Fruit fly (Drosophila melanogaster) whole organism, embryonic: Measurements from ENCODE around the gene Pa1.

Source experiments
- Ada2b ChIP-seq: fragments of 200-800 bp; sonication (Bioruptor generic); IDR thresholded peaks from 2 replicates; pipeline ENCODE4 v1.3.6; 2022; ENCODE audit warnings: missing biosample characterization, missing genetic modification characterization
- BEAF-32 ChIP-seq: fragments of 200-800 bp; sonication (Bioruptor generic); optimal IDR thresholded peaks from 3 replicates; lab custom pipeline; 2017; ENCODE audit warnings: missing biosample characterization, missing genetic modification characterization, mild to moderate bottlenecking, moderate library complexity, missing genetic modification reagents
- Bdp1 ChIP-seq: fragments of 200-800 bp; sonication (Bioruptor generic); optimal IDR thresholded peaks from 3 replicates; lab custom pipeline; 2016; ENCODE audit warnings: missing biosample characterization, missing genetic modification characterization
- CG10147 ChIP-seq: fragments of 200-800 bp; sonication (Bioruptor generic); optimal IDR thresholded peaks from 2 replicates; lab custom pipeline; 2019; ENCODE audit warnings: missing biosample characterization, mild to moderate bottlenecking, missing genetic modification characterization, moderate library complexity
- CG10565 ChIP-seq: fragments of 200-800 bp; sonication (Bioruptor generic); optimal IDR thresholded peaks from 3 replicates; lab custom pipeline; 2016; ENCODE audit warnings: missing biosample characterization, mild to moderate bottlenecking, missing genetic modification characterization
- CG11504 ChIP-seq: fragments of 200-800 bp; sonication (Bioruptor generic); optimal IDR thresholded peaks from 3 replicates; lab custom pipeline; 2019; ENCODE audit warnings: missing biosample characterization, mild to moderate bottlenecking, missing genetic modification characterization, moderate library complexity
- CG11560 ChIP-seq: fragments of 200-800 bp; sonication (Bioruptor generic); IDR thresholded peaks from 3 replicates; pipeline ENCODE4 v1.3.6; 2022; ENCODE audit warnings: missing biosample characterization, missing genetic modification characterization
- CG12391 ChIP-seq: fragments of 200-800 bp; sonication (Bioruptor generic); optimal IDR thresholded peaks from 3 replicates; lab custom pipeline; 2018; ENCODE audit warnings: missing biosample characterization, mild to moderate bottlenecking, missing genetic modification characterization, moderate library complexity
- CG13296 ChIP-seq: fragments of 200-800 bp; sonication (Bioruptor generic); optimal IDR thresholded peaks from 3 replicates; lab custom pipeline; 2018; ENCODE audit warnings: missing biosample characterization, mild to moderate bottlenecking, missing genetic modification characterization
- CG13775 ChIP-seq: fragments of 200-800 bp; sonication (Bioruptor generic); optimal IDR thresholded peaks from 3 replicates; lab custom pipeline; 2017; ENCODE audit warnings: missing biosample characterization, mild to moderate bottlenecking, missing genetic modification characterization
- CG1603 ChIP-seq: fragments of 200-800 bp; sonication (Bioruptor generic); optimal IDR thresholded peaks from 2 replicates; lab custom pipeline; 2019; ENCODE audit warnings: missing biosample characterization, mild to moderate bottlenecking, missing genetic modification characterization, moderate library complexity
- CG18262 ChIP-seq: fragments of 200-800 bp; optimal IDR thresholded peaks from 3 replicates; lab custom pipeline; 2019; ENCODE audit warnings: missing biosample characterization, mild to moderate bottlenecking, missing genetic modification characterization, moderate library complexity
- CG18764 ChIP-seq: fragments of 200-800 bp; sonication (Bioruptor generic); optimal IDR thresholded peaks from 3 replicates; lab custom pipeline; 2016; ENCODE audit warnings: missing biosample characterization, missing genetic modification characterization
- CG2678 ChIP-seq: fragments of 200-800 bp; sonication (Bioruptor generic); optimal IDR thresholded peaks from 3 replicates; lab custom pipeline; 2019; ENCODE audit warnings: missing biosample characterization, mild to moderate bottlenecking, missing genetic modification characterization, moderate library complexity
- CG34422 ChIP-seq: fragments of 200-800 bp; sonication (Bioruptor generic); IDR thresholded peaks from 3 replicates; pipeline ENCODE4 v1.3.6; 2022; ENCODE audit warnings: missing biosample characterization, missing genetic modification characterization
- CG3847 ChIP-seq: fragments of 200-800 bp; sonication (Bioruptor generic); IDR thresholded peaks from 2 replicates; pipeline ENCODE4 v1.3.6; 2022; ENCODE audit warnings: missing biosample characterization, missing genetic modification characterization
- CG4707 ChIP-seq: fragments of 200-800 bp; sonication (Bioruptor generic); optimal IDR thresholded peaks from 2 replicates; lab custom pipeline; 2018; ENCODE audit warnings: missing biosample characterization, mild to moderate bottlenecking, missing genetic modification characterization, moderate library complexity
- CG7987 ChIP-seq: fragments of 200-800 bp; sonication (Bioruptor generic); optimal IDR thresholded peaks from 2 replicates; lab custom pipeline; 2018; ENCODE audit warnings: missing biosample characterization, mild to moderate bottlenecking, missing genetic modification characterization, moderate library complexity
- CG8765 ChIP-seq: fragments of 200-800 bp; sonication (Bioruptor generic); IDR thresholded peaks from 2 replicates; pipeline ENCODE4 v1.3.6; 2022; ENCODE audit warnings: missing biosample characterization, missing genetic modification characterization
- CG9876 ChIP-seq: fragments of 200-800 bp; sonication (Bioruptor generic); optimal IDR thresholded peaks from 2 replicates; lab custom pipeline; 2016; ENCODE audit warnings: missing biosample characterization, missing genetic modification characterization
- D ChIP-seq, 2 experiments: fragments of 200-800 bp in 1 of 2; fragments of >200 bp in 1 of 2; sonication (Bioruptor generic) in 1 of 2; optimal IDR thresholded peaks; 2 replicates in 1 of 2; 3 replicates in 1 of 2; lab custom pipeline; 2017; ENCODE audit warnings: mild to moderate bottlenecking in 1 of 2, missing biosample characterization in 1 of 2, missing genetic modification characterization in 1 of 2, missing genetic modification reagents in 1 of 2
- Dp ChIP-seq: fragments of 200-800 bp; sonication (Bioruptor generic); optimal IDR thresholded peaks from 2 replicates; lab custom pipeline; 2018; ENCODE audit warnings: missing biosample characterization, mild to moderate bottlenecking, missing genetic modification characterization, moderate library complexity
- Dref ChIP-seq: fragments of 200-800 bp; sonication (Bioruptor generic); IDR thresholded peaks from 2 replicates; pipeline ENCODE4 v1.3.6; 2022; ENCODE audit warnings: missing biosample characterization, missing genetic modification characterization
- Drgx ChIP-seq: fragments of 200-800 bp; sonication (Bioruptor generic); IDR thresholded peaks from 2 replicates; pipeline ENCODE4 v1.3.6; 2022; ENCODE audit warnings: missing biosample characterization, missing genetic modification characterization
- GATAe ChIP-seq: fragments of 200-800 bp; sonication (Bioruptor generic); conservative IDR thresholded peaks from 2 replicates; pipeline ENCODE4 v1.3.6; 2022; ENCODE audit warnings: missing biosample characterization, missing genetic modification characterization
- HmgZ ChIP-seq: fragments of 200-800 bp; sonication (Bioruptor generic); optimal IDR thresholded peaks from 2 replicates; lab custom pipeline; 2018; ENCODE audit warnings: missing biosample characterization, mild to moderate bottlenecking, missing genetic modification characterization
- Hmx ChIP-seq: fragments of 200-800 bp; sonication (Bioruptor generic); optimal IDR thresholded peaks from 2 replicates; lab custom pipeline; 2016; ENCODE audit warnings: missing biosample characterization, missing genetic modification characterization
- Meics ChIP-seq: fragments of 200-800 bp; sonication (Bioruptor generic); optimal IDR thresholded peaks from 2 replicates; lab custom pipeline; 2017; ENCODE audit warnings: missing biosample characterization, mild to moderate bottlenecking, missing genetic modification characterization
- NFAT ChIP-seq: fragments of 200-800 bp; sonication (Bioruptor generic); IDR thresholded peaks from 2 replicates; pipeline ENCODE4 v1.3.6; 2022; ENCODE audit warnings: missing biosample characterization, missing genetic modification characterization
- Side ChIP-seq: fragments of 200-800 bp; sonication (Bioruptor generic); optimal IDR thresholded peaks from 2 replicates; lab custom pipeline; 2016; ENCODE audit warnings: missing biosample characterization, missing genetic modification characterization
- Stat92E ChIP-seq, 3 experiments: fragments of >200 bp in 2 of 3; fragments of 200-800 bp in 1 of 3; sonication (Bioruptor generic) in 1 of 3; optimal IDR thresholded peaks; 2 replicates each; lab custom pipeline; 2017 to 2019; ENCODE audit warnings: missing biosample characterization in 3 of 3, missing genetic modification characterization in 3 of 3, mild to moderate bottlenecking in 1 of 3, moderate library complexity in 1 of 3
- az2 ChIP-seq: fragments of 200-800 bp; sonication (Bioruptor generic); optimal IDR thresholded peaks from 3 replicates; lab custom pipeline; 2016; ENCODE audit warnings: missing biosample characterization, missing genetic modification characterization
- bbx ChIP-seq: fragments of 200-800 bp; sonication (Bioruptor generic); IDR thresholded peaks from 2 replicates; pipeline ENCODE4 v1.3.6; 2022; ENCODE audit warnings: missing biosample characterization, missing genetic modification characterization; ENCODE audit not compliant: partially characterized antibody
- chm ChIP-seq: fragments of 200-800 bp; sonication (Bioruptor generic); IDR thresholded peaks from 2 replicates; pipeline ENCODE4 v1.3.6; 2022; ENCODE audit warnings: missing biosample characterization, missing genetic modification characterization
- chn ChIP-seq: fragments of 200-800 bp; sonication (Bioruptor generic); optimal IDR thresholded peaks from 2 replicates; lab custom pipeline; 2016; ENCODE audit warnings: missing biosample characterization, missing genetic modification characterization
- crol ChIP-seq: fragments of 200-800 bp; sonication (Bioruptor generic); IDR thresholded peaks from 2 replicates; pipeline ENCODE4 v1.3.6; 2022; ENCODE audit warnings: missing biosample characterization, missing genetic modification characterization
- da ChIP-seq: fragments of 200-800 bp; sonication (Bioruptor generic); optimal IDR thresholded peaks from 2 replicates; lab custom pipeline; 2016; ENCODE audit warnings: missing biosample characterization, missing genetic modification characterization
- emc ChIP-seq: fragments of 200-800 bp; sonication (Bioruptor generic); optimal IDR thresholded peaks from 2 replicates; lab custom pipeline; 2016; ENCODE audit warnings: missing biosample characterization, missing genetic modification characterization
- gem ChIP-seq: fragments of 200-800 bp; sonication (Bioruptor generic); optimal IDR thresholded peaks from 2 replicates; lab custom pipeline; 2019; ENCODE audit warnings: missing biosample characterization, mild to moderate bottlenecking, missing genetic modification characterization, moderate library complexity
- gsb-n ChIP-seq: fragments of 200-800 bp; sonication (Bioruptor generic); optimal IDR thresholded peaks from 3 replicates; lab custom pipeline; 2018; ENCODE audit warnings: missing biosample characterization, mild to moderate bottlenecking, missing genetic modification characterization
- her ChIP-seq: fragments of 200-800 bp; sonication (Bioruptor generic); optimal IDR thresholded peaks from 2 replicates; lab custom pipeline; 2016; ENCODE audit warnings: missing biosample characterization, missing genetic modification characterization
- hth ChIP-seq: fragments of >200 bp; optimal IDR thresholded peaks from 2 replicates; lab custom pipeline; 2017; ENCODE audit warnings: inconsistent platforms
- luna ChIP-seq: fragments of 200-800 bp; sonication (Bioruptor generic); optimal IDR thresholded peaks from 2 replicates; lab custom pipeline; 2016; ENCODE audit warnings: missing biosample characterization, missing genetic modification characterization
- mirr ChIP-seq: fragments of 200-800 bp; sonication (Bioruptor generic); optimal IDR thresholded peaks from 3 replicates; lab custom pipeline; 2018; ENCODE audit warnings: missing biosample characterization, mild to moderate bottlenecking, missing genetic modification characterization
- onecut ChIP-seq: fragments of 200-800 bp; sonication (Bioruptor generic); IDR thresholded peaks from 2 replicates; pipeline ENCODE4 v1.3.6; 2022; ENCODE audit warnings: missing biosample characterization, missing genetic modification characterization
- pzg ChIP-seq: fragments of 200-800 bp; sonication (Bioruptor generic); optimal IDR thresholded peaks from 3 replicates; lab custom pipeline; 2018; ENCODE audit warnings: missing biosample characterization, mild to moderate bottlenecking, missing genetic modification characterization, moderate library complexity
- run ChIP-seq: fragments of 200-800 bp; sonication (Bioruptor generic); optimal IDR thresholded peaks from 3 replicates; lab custom pipeline; 2018; ENCODE audit warnings: missing biosample characterization, mild to moderate bottlenecking, missing genetic modification characterization
- slbo ChIP-seq: fragments of 200-800 bp; sonication (Bioruptor generic); IDR thresholded peaks from 2 replicates; pipeline ENCODE4 v1.3.6; 2022; ENCODE audit warnings: missing biosample characterization, missing genetic modification characterization
- ttk ChIP-seq: fragments of 200-800 bp; sonication (Bioruptor generic); IDR thresholded peaks from 2 replicates; pipeline ENCODE4 v2.1.2; 2022; ENCODE audit warnings: missing biosample characterization, missing genetic modification characterization
- unc-4 ChIP-seq: fragments of 200-800 bp; sonication (Bioruptor generic); IDR thresholded peaks from 2 replicates; pipeline ENCODE4 v1.3.6; 2022; ENCODE audit warnings: missing biosample characterization, missing genetic modification characterization; ENCODE audit not compliant: partially characterized antibody
- unpg ChIP-seq: fragments of 200-800 bp; sonication (Bioruptor generic); optimal IDR thresholded peaks from 3 replicates; lab custom pipeline; 2018; ENCODE audit warnings: missing biosample characterization, mild to moderate bottlenecking, missing genetic modification characterization, moderate library complexity

The Pa1 gene

dm6 chrX:11348829-11349228 is 10.2 kb upstream of the Pa1 start, which contains the start of gene CG1738 (continued):
- TF ChIP-seq mirr (GFP tag; lab: Kevin White, UChicago) = no peak
- TF ChIP-seq CG13775 (GFP tag; lab: Kevin White, UChicago) = no peak
- TF ChIP-seq her (GFP tag; lab: Kevin White, UChicago) = no peak
- TF ChIP-seq Dref (GFP tag; lab: Robert Waterston, UW) = no peak
- TF ChIP-seq CG9876 (GFP tag; lab: Kevin White, UChicago) = no peak
- TF ChIP-seq luna = no peak
- TF ChIP-seq ttk (GFP tag; lab: Robert Waterston, UW) = no peak
- TF ChIP-seq Meics (GFP tag; lab: Kevin White, UChicago) = peak; percentile 15
- no peak for TF ChIP-seq GATAe (GFP tag; lab: Robert Waterston, UW)
- TF ChIP-seq Hmx (GFP tag; lab: Kevin White, UChicago) = no peak
- TF ChIP-seq CG11504 (tag; lab: Kevin White, UChicago) = peak; percentile 26
- TF ChIP-seq Dp (GFP tag; lab: Kevin White, UChicago) = peak; percentile 8
- no peak for TF ChIP-seq emc (GFP tag; lab: Kevin White, UChicago)
- no peak for TF ChIP-seq hth (lab: Kevin White, UChicago)
- peak; percentile 33 for TF ChIP-seq gem (tag; lab: Kevin White, UChicago)
- TF ChIP-seq gsb-n (tag; lab: Kevin White, UChicago) = no peak
- no peak for TF ChIP-seq D (optimal IDR thresholded peaks at IDR 0.05; lab: Kevin White, UChicago)
- no peak for TF ChIP-seq D (GFP tag; optimal IDR thresholded peaks at IDR 0.05; lab: Kevin White, UChicago)
- TF ChIP-seq crol (GFP tag; lab: Robert Waterston, UW) = no peak
- 0 out of 3 replicates have a peak, but pooled peaks have one; percentile 44 for TF ChIP-seq CG34422 (GFP tag; lab: Robert Waterston, UW)
- no peak for TF ChIP-seq unc-4
- TF ChIP-seq CG8765 (GFP tag; lab: Robert Waterston, UW) = no peak
- TF ChIP-seq CG11560 (tag; lab: Robert Waterston, UW) = no peak
- TF ChIP-seq da (GFP tag; lab: Kevin White, UChicago) = no peak
- no peak for TF ChIP-seq run (tag; lab: Kevin White, UChicago)
- TF ChIP-seq CG18764 (GFP tag; lab: Kevin White, UChicago) = no peak
- TF ChIP-seq CG7987 (GFP tag; lab: Kevin White, UChicago) = no peak
- peak; percentile 11 for TF ChIP-seq CG18262 (tag; lab: Kevin White, UChicago)
- TF ChIP-seq chm = no peak
- no peak for TF ChIP-seq Bdp1
- peak; percentile 1 for TF ChIP-seq CG13296 (GFP tag; lab: Kevin White, UChicago)
- TF ChIP-seq unpg (GFP tag; lab: Kevin White, UChicago) = peak; percentile 17
- TF ChIP-seq az2 = peak; percentile 0
- TF ChIP-seq CG3847 (GFP tag; lab: Robert Waterston, UW) = peak; percentile 65
- no peak for TF ChIP-seq CG10147 (GFP tag; lab: Kevin White, UChicago)
- TF ChIP-seq bbx = no peak
- peak; percentile 1 for TF ChIP-seq CG12391 (tag; lab: Kevin White, UChicago)
- TF ChIP-seq Stat92E (GFP tag; optimal IDR thresholded peaks at IDR 0.05; lab: Kevin White, UChicago) = no peak
- TF ChIP-seq BEAF-32 = peak; percentile 8
- TF ChIP-seq CG4707 (GFP tag; lab: Kevin White, UChicago) = no peak
- TF ChIP-seq Side (GFP tag; lab: Kevin White, UChicago) = no peak
- peak; percentile 31; the same call in 1 of the 2 replicates for TF ChIP-seq NFAT (GFP tag; lab: Robert Waterston, UW)
- TF ChIP-seq HmgZ (tag; lab: Kevin White, UChicago) = no peak
- TF ChIP-seq pzg (GFP tag; lab: Kevin White, UChicago) = peak; percentile 47
- TF ChIP-seq CG1603 (tag; lab: Kevin White, UChicago) = peak; percentile 20
- no peak for TF ChIP-seq chn
- no peak for TF ChIP-seq CG10565 (GFP tag; lab: Kevin White, UChicago)
- TF ChIP-seq CG2678 (tag; lab: Kevin White, UChicago) = peak; percentile 31
- 0 out of 2 replicates have a peak, but pooled peaks have one; percentile 10 for TF ChIP-seq Ada2b (GFP tag; lab: Robert Waterston, UW)
- no peak for TF ChIP-seq Drgx
- peak; percentile 55 for TF ChIP-seq slbo (GFP tag; lab: Robert Waterston, UW)
- TF ChIP-seq onecut (GFP tag; lab: Robert Waterston, UW) = no peak
